Fruit fly (Drosophila melanogaster) whole organism, embryonic: ENCODE measurements around the gene Dhdds.

Source experiments
- Bgb ChIP-seq: fragments of 200-800 bp; sonication (Bioruptor generic); IDR thresholded peaks from 2 replicates; pipeline ENCODE4 v1.3.6; 2022; ENCODE audit warnings: missing biosample characterization, missing genetic modification characterization; ENCODE audit not compliant: partially characterized antibody
- CG10209 ChIP-seq: fragments of 200-800 bp; sonication (Bioruptor generic); optimal IDR thresholded peaks from 3 replicates; lab custom pipeline; 2017; ENCODE audit warnings: missing biosample characterization, mild to moderate bottlenecking, missing genetic modification characterization, missing genetic modification reagents
- CG10462 ChIP-seq: fragments of 200-800 bp; sonication (Bioruptor generic); optimal IDR thresholded peaks from 2 replicates; lab custom pipeline; 2016; ENCODE audit warnings: missing biosample characterization, missing genetic modification characterization
- CG11085 ChIP-seq: fragments of 200-800 bp; sonication (Bioruptor generic); IDR thresholded peaks from 2 replicates; pipeline ENCODE4 v1.3.6; 2022; ENCODE audit warnings: missing biosample characterization, missing genetic modification characterization
- CG12071 ChIP-seq: fragments of 200-800 bp; sonication (Bioruptor generic); optimal IDR thresholded peaks from 3 replicates; lab custom pipeline; 2018; ENCODE audit warnings: missing biosample characterization, mild to moderate bottlenecking, missing genetic modification characterization
- CG13123 ChIP-seq: fragments of 200-800 bp; sonication (Bioruptor generic); optimal IDR thresholded peaks from 2 replicates; lab custom pipeline; 2016; ENCODE audit warnings: missing biosample characterization, missing genetic modification characterization
- CG13424 ChIP-seq: fragments of 200-800 bp; sonication (Bioruptor generic); optimal IDR thresholded peaks from 2 replicates; lab custom pipeline; 2019; ENCODE audit warnings: missing biosample characterization, mild to moderate bottlenecking, missing genetic modification characterization, moderate library complexity
- CG16813 ChIP-seq: fragments of 200-800 bp; sonication (Bioruptor generic); IDR thresholded peaks from 3 replicates; pipeline ENCODE4 v1.3.6; 2022; ENCODE audit warnings: missing biosample characterization, missing genetic modification characterization; ENCODE audit not compliant: partially characterized antibody
- CG16863 ChIP-seq: fragments of 200-800 bp; sonication (Bioruptor generic); optimal IDR thresholded peaks from 3 replicates; lab custom pipeline; 2016; ENCODE audit warnings: missing biosample characterization, missing genetic modification characterization
- CG17385 ChIP-seq: fragments of 200-800 bp; sonication (Bioruptor generic); optimal IDR thresholded peaks from 3 replicates; lab custom pipeline; 2018; ENCODE audit warnings: missing biosample characterization, mild to moderate bottlenecking, missing genetic modification characterization
- CG18262 ChIP-seq: fragments of 200-800 bp; optimal IDR thresholded peaks from 3 replicates; lab custom pipeline; 2019; ENCODE audit warnings: missing biosample characterization, mild to moderate bottlenecking, missing genetic modification characterization, moderate library complexity
- CG3065 ChIP-seq: fragments of 200-800 bp; sonication (Bioruptor generic); optimal IDR thresholded peaks from 2 replicates; lab custom pipeline; 2016; ENCODE audit warnings: missing biosample characterization, missing genetic modification characterization
- CG3163 ChIP-seq: fragments of 200-800 bp; sonication (Bioruptor generic); optimal IDR thresholded peaks from 3 replicates; lab custom pipeline; 2016; ENCODE audit warnings: missing biosample characterization, missing genetic modification characterization
- CG4282 ChIP-seq: fragments of 200-800 bp; sonication (Bioruptor generic); optimal IDR thresholded peaks from 2 replicates; lab custom pipeline; 2016; ENCODE audit warnings: missing biosample characterization, missing genetic modification characterization
- CG4360 ChIP-seq: fragments of 200-800 bp; sonication (Bioruptor generic); IDR thresholded peaks from 2 replicates; pipeline ENCODE4 v1.3.6; 2022; ENCODE audit warnings: missing biosample characterization, missing genetic modification characterization
- CG4617 ChIP-seq: fragments of 200-800 bp; sonication (Bioruptor generic); optimal IDR thresholded peaks from 3 replicates; lab custom pipeline; 2016; ENCODE audit warnings: missing biosample characterization, missing genetic modification characterization, borderline replicate concordance
- CG7987 ChIP-seq: fragments of 200-800 bp; sonication (Bioruptor generic); optimal IDR thresholded peaks from 2 replicates; lab custom pipeline; 2018; ENCODE audit warnings: missing biosample characterization, mild to moderate bottlenecking, missing genetic modification characterization, moderate library complexity
- D19A ChIP-seq: fragments of 200-800 bp; optimal IDR thresholded peaks from 3 replicates; lab custom pipeline; 2019; ENCODE audit warnings: missing biosample characterization, mild to moderate bottlenecking, missing genetic modification characterization, moderate library complexity
- Drgx ChIP-seq: fragments of 200-800 bp; sonication (Bioruptor generic); IDR thresholded peaks from 2 replicates; pipeline ENCODE4 v1.3.6; 2022; ENCODE audit warnings: missing biosample characterization, missing genetic modification characterization
- E2f2 ChIP-seq: fragments of 200-800 bp; sonication (Bioruptor generic); IDR thresholded peaks from 2 replicates; pipeline ENCODE4 v1.3.6; 2022; ENCODE audit warnings: missing biosample characterization, missing genetic modification characterization
- GATAe ChIP-seq: fragments of 200-800 bp; sonication (Bioruptor generic); conservative IDR thresholded peaks from 2 replicates; pipeline ENCODE4 v1.3.6; 2022; ENCODE audit warnings: missing biosample characterization, missing genetic modification characterization
- Gsc ChIP-seq: fragments of 200-800 bp; sonication (Bioruptor generic); IDR thresholded peaks from 2 replicates; pipeline ENCODE4 v1.3.6; 2022; ENCODE audit warnings: missing biosample characterization, missing genetic modification characterization
- Gug ChIP-seq: fragments of 200-800 bp; sonication (Bioruptor generic); IDR thresholded peaks from 4 replicates; pipeline ENCODE4 v1.3.6; 2022; ENCODE audit warnings: missing biosample characterization, missing genetic modification characterization
- HLH54F ChIP-seq: fragments of 200-800 bp; sonication (Bioruptor generic); optimal IDR thresholded peaks from 3 replicates; lab custom pipeline; 2016; ENCODE audit warnings: missing biosample characterization, missing genetic modification characterization
- HLHmδ ChIP-seq: fragments of 200-800 bp; sonication (Bioruptor generic); optimal IDR thresholded peaks from 2 replicates; lab custom pipeline; 2018; ENCODE audit warnings: missing biosample characterization, mild to moderate bottlenecking, missing genetic modification characterization, moderate library complexity
- Jarid2 ChIP-seq: fragments of 200-800 bp; sonication (Bioruptor generic); optimal IDR thresholded peaks from 3 replicates; lab custom pipeline; 2017; ENCODE audit warnings: mild to moderate bottlenecking, missing biosample characterization, missing genetic modification reagents, missing genetic modification characterization
- Kr ChIP-seq: fragments of 200-800 bp; sonication (Bioruptor generic); optimal IDR thresholded peaks from 2 replicates; lab custom pipeline; 2017; ENCODE audit warnings: missing biosample characterization, mild to moderate bottlenecking, missing genetic modification characterization
- MESR4 ChIP-seq: fragments of 200-800 bp; sonication (Bioruptor generic); optimal IDR thresholded peaks from 2 replicates; lab custom pipeline; 2018; ENCODE audit warnings: missing biosample characterization, mild to moderate bottlenecking, missing genetic modification characterization, moderate library complexity
- Meics ChIP-seq: fragments of 200-800 bp; sonication (Bioruptor generic); optimal IDR thresholded peaks from 2 replicates; lab custom pipeline; 2017; ENCODE audit warnings: missing biosample characterization, mild to moderate bottlenecking, missing genetic modification characterization
- NK7.1 ChIP-seq: fragments of 200-800 bp; sonication (Bioruptor generic); optimal IDR thresholded peaks from 3 replicates; lab custom pipeline; 2016; ENCODE audit warnings: missing biosample characterization, missing genetic modification characterization
- Trl ChIP-seq, 3 experiments: fragments of >200 bp in 2 of 3; fragments of 200-800 bp in 1 of 3; sonication (Bioruptor generic) in 1 of 3; optimal IDR thresholded peaks; 2 replicates in 1 of 3; 3 replicates in 2 of 3; lab custom pipeline; 2016 to 2017; ENCODE audit warnings: missing biosample characterization in 1 of 3, missing genetic modification characterization in 1 of 3
- bab2 ChIP-seq: fragments of 200-800 bp; sonication (Bioruptor generic); optimal IDR thresholded peaks from 2 replicates; lab custom pipeline; 2016; ENCODE audit warnings: missing biosample characterization, missing genetic modification characterization
- caup ChIP-seq: fragments of 200-800 bp; sonication (Bioruptor generic); optimal IDR thresholded peaks from 3 replicates; lab custom pipeline; 2017; ENCODE audit warnings: missing biosample characterization, mild to moderate bottlenecking, missing genetic modification characterization, moderate library complexity; ENCODE audit not compliant: severe bottlenecking
- crc ChIP-seq: fragments of 200-800 bp; sonication (Bioruptor generic); optimal IDR thresholded peaks from 2 replicates; lab custom pipeline; 2016; ENCODE audit warnings: missing biosample characterization, missing genetic modification characterization
- dm ChIP-seq: fragments of 200-800 bp; sonication (Bioruptor generic); optimal IDR thresholded peaks from 3 replicates; lab custom pipeline; 2016; ENCODE audit warnings: missing biosample characterization, missing genetic modification characterization
- fd3F ChIP-seq: fragments of 200-800 bp; sonication (Bioruptor generic); optimal IDR thresholded peaks from 2 replicates; lab custom pipeline; 2018; ENCODE audit warnings: missing biosample characterization, mild to moderate bottlenecking, missing genetic modification characterization, moderate library complexity
- fd96Cb ChIP-seq: fragments of 200-800 bp; sonication (Bioruptor generic); optimal IDR thresholded peaks from 2 replicates; lab custom pipeline; 2018; ENCODE audit warnings: missing biosample characterization, mild to moderate bottlenecking, missing genetic modification characterization, moderate library complexity
- fru ChIP-seq: fragments of >200 bp; optimal IDR thresholded peaks from 2 replicates; lab custom pipeline; 2017
- lab ChIP-seq: fragments of 200-800 bp; sonication (Bioruptor generic); optimal IDR thresholded peaks from 3 replicates; lab custom pipeline; 2017; ENCODE audit warnings: missing biosample characterization, missing genetic modification characterization, mild to moderate bottlenecking, moderate library complexity, missing genetic modification reagents
- lbe ChIP-seq: fragments of 200-800 bp; sonication (Bioruptor generic); optimal IDR thresholded peaks from 2 replicates; lab custom pipeline; 2016; ENCODE audit warnings: missing biosample characterization, mild to moderate bottlenecking, missing genetic modification characterization
- pfk ChIP-seq: fragments of 200-800 bp; sonication (Bioruptor generic); optimal IDR thresholded peaks from 2 replicates; lab custom pipeline; 2018; ENCODE audit warnings: missing biosample characterization, mild to moderate bottlenecking, missing genetic modification characterization, moderate library complexity
- phol ChIP-seq: fragments of 200-800 bp; sonication (Bioruptor generic); optimal IDR thresholded peaks from 3 replicates; lab custom pipeline; 2018; ENCODE audit warnings: missing biosample characterization, mild to moderate bottlenecking, missing genetic modification characterization, moderate library complexity
- sr ChIP-seq: fragments of 200-800 bp; sonication (Bioruptor generic); IDR thresholded peaks from 3 replicates; pipeline ENCODE4 v1.3.6; 2022; ENCODE audit warnings: missing biosample characterization, missing genetic modification characterization
- stwl ChIP-seq: fragments of 200-800 bp; sonication (Bioruptor generic); optimal IDR thresholded peaks from 3 replicates; lab custom pipeline; 2018; ENCODE audit warnings: missing biosample characterization, mild to moderate bottlenecking, missing genetic modification characterization, moderate library complexity
- twi ChIP-seq: fragments of 200-800 bp; optimal IDR thresholded peaks from 2 replicates; lab custom pipeline; 2019; ENCODE audit warnings: missing biosample characterization, mild to moderate bottlenecking, missing genetic modification characterization, moderate library complexity
- wdn ChIP-seq: fragments of 200-800 bp; sonication (Bioruptor generic); IDR thresholded peaks from 2 replicates; pipeline ENCODE4 v1.3.6; 2022; ENCODE audit warnings: missing biosample characterization, missing genetic modification characterization
- zen ChIP-seq: fragments of 200-800 bp; sonication (Bioruptor generic); optimal IDR thresholded peaks from 3 replicates; lab custom pipeline; 2018; ENCODE audit warnings: missing biosample characterization, mild to moderate bottlenecking, missing genetic modification characterization, moderate library complexity
- zen2 ChIP-seq: fragments of 200-800 bp; sonication (Bioruptor generic); IDR thresholded peaks from 3 replicates; pipeline ENCODE4 v1.3.6; 2022; ENCODE audit warnings: missing biosample characterization, missing genetic modification characterization; ENCODE audit not compliant: partially characterized antibody
- zfh1 ChIP-seq: fragments of 200-800 bp; sonication (Bioruptor generic); IDR thresholded peaks from 3 replicates; pipeline ENCODE4 v1.3.6; 2022; ENCODE audit warnings: missing biosample characterization, missing genetic modification characterization

The Dhdds gene

DNA sequence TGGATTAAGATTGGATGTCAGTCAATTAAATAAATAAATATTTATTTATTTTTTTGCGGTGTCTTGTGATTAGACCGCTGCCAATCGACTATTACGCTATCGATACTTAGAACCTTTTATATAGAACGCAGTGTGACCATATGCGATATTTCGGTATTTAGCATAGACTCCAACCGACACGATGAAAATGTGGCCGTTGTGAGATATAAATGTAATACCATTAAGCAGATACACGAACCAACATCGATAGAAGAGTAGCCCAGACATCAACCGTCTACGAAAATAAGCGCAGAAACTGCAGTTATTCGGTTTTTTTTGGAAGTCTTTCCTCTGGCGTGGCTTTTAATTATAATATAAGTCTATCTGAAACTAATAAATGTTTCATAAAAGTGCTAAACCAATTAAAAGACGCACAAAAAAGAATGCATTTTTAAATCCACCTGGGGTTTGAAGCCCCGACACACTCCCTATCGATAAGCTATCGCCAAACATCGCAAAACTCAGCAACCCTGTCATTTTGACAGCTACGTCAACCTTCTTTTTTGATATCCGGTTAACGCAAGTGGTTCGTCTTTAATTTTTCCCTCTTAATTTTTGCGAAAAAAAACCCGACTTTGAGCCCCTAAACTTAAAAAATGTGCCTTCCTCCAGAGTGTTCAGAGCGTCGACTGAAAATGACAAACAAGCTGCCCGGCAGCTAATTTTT is at the start of gene Dhdds, which contains the start of gene RpS14a (continued):
- TF ChIP-seq NK7.1 (GFP tag; lab: Kevin White, UChicago) (peak; percentile 28), E2f2 (GFP tag; lab: Robert Waterston, UW) (peak; percentile 58; the same call in 1 of the 2 replicates), CG4282 (GFP tag; lab: Kevin White, UChicago) (peak; percentile 5), phol (tag; lab: Kevin White, UChicago) (peak; percentile 80), CG18262 (tag; lab: Kevin White, UChicago) (peak; percentile 54), fru (lab: Kevin White, UChicago) (no peak), lbe (GFP tag; lab: Kevin White, UChicago) (no peak), bab2 (GFP tag; lab: Kevin White, UChicago) (no peak), CG4360 (GFP tag; lab: Robert Waterston, UW) (no peak), pfk (GFP tag; lab: Kevin White, UChicago) (peak; percentile 41), twi (peak; percentile 16), Gsc (GFP tag; lab: Robert Waterston, UW) (no peak), CG12071 (peak; percentile 57), zen (tag; lab: Kevin White, UChicago) (peak; percentile 25), fd96Cb (no peak), CG17385 (GFP tag; lab: Kevin White, UChicago) (peak; percentile 67), lab (GFP tag; lab: Kevin White, UChicago) (peak; percentile 80), CG7987 (GFP tag; lab: Kevin White, UChicago) (peak; percentile 64), CG16863 (GFP tag; lab: Kevin White, UChicago) (peak; percentile 5), Kr (no peak), Drgx (GFP tag; lab: Robert Waterston, UW) (no peak), CG10462 (GFP tag; lab: Kevin White, UChicago) (no peak), zfh1 (GFP tag; lab: Robert Waterston, UW) (0 out of 3 replicates have a peak, but pooled peaks have one; percentile 15), sr (no peak), dm (peak; percentile 60), MESR4 (GFP tag; lab: Kevin White, UChicago) (peak; percentile 86), stwl (tag; lab: Kevin White, UChicago) (no peak), Meics (peak; percentile 80), CG11085 (GFP tag; lab: Robert Waterston, UW) (no peak), CG16813 (peak; percentile 83), D19A (tag; lab: Kevin White, UChicago) (no peak), CG3163 (GFP tag; lab: Kevin White, UChicago) (no peak), HLHmδ (GFP tag; lab: Kevin White, UChicago) (peak; percentile 77), Jarid2 (peak; percentile 30), Bgb (GFP tag; lab: Robert Waterston, UW) (peak; percentile 72), zen2 (GFP tag; lab: Robert Waterston, UW) (peak; percentile 72; the same call in 2 of the 3 replicates), CG10209 (GFP tag; lab: Kevin White, UChicago) (peak; percentile 70), CG3065 (GFP tag; lab: Kevin White, UChicago) (no peak), caup (GFP tag; lab: Kevin White, UChicago) (peak; percentile 75), CG4617 (GFP tag; lab: Kevin White, UChicago) (peak; percentile 6), wdn (GFP tag; lab: Robert Waterston, UW) (no peak), HLH54F (peak; percentile 51), CG13123 (GFP tag; lab: Kevin White, UChicago) (no peak), GATAe (GFP tag; lab: Robert Waterston, UW) (no peak), crc (GFP tag; lab: Kevin White, UChicago) (no peak), Trl (optimal IDR thresholded peaks at IDR 0.05; lab: Kevin White, UChicago) (no peak), Trl (GFP tag; optimal IDR thresholded peaks at IDR 0.05; lab: Kevin White, UChicago) (peak; percentile 5), fd3F (GFP tag; lab: Kevin White, UChicago) (peak; percentile 16), CG13424 (peak; percentile 15), Gug (GFP tag; lab: Robert Waterston, UW) (0 out of 4 replicates have a peak, but pooled peaks have one; percentile 11)
